Worm (Caenorhabditis elegans) whole organism, L3 larva: ENCODE data around the gene gtf-2F2.

Experiments used
- R02D3.7 ChIP-seq: fragments of 150-350 bp; optimal IDR thresholded peaks from 2 replicates; lab custom pipeline; 2014; ENCODE audit warnings: missing biosample characterization, missing genetic modification characterization
- egl-5 ChIP-seq: fragments of 150-350 bp; optimal IDR thresholded peaks from 2 replicates; lab custom pipeline; 2017; ENCODE audit warnings: missing biosample characterization, missing genetic modification reagents, missing genetic modification characterization, inconsistent platforms
- elt-1 ChIP-seq: fragments of 150-350 bp; optimal IDR thresholded peaks from 2 replicates; lab custom pipeline; 2014; ENCODE audit warnings: missing biosample characterization, missing genetic modification characterization
- elt-2 ChIP-seq: sonication (generic microtip); optimal IDR thresholded peaks from 2 replicates; lab custom pipeline; 2016; ENCODE audit warnings: missing genetic modification reagents, mild to moderate bottlenecking, missing genetic modification characterization, missing compliant biosample characterization
- fkh-10 ChIP-seq: sonication (generic microtip); optimal IDR thresholded peaks from 2 replicates; lab custom pipeline; 2017; ENCODE audit warnings: missing biosample characterization, missing genetic modification reagents, missing genetic modification characterization
- mdl-1 ChIP-seq: fragments of 150-350 bp; optimal IDR thresholded peaks from 2 replicates; lab custom pipeline; 2014; ENCODE audit warnings: missing biosample characterization, missing genetic modification characterization
- nfya-1 ChIP-seq: sonication (generic microtip); optimal IDR thresholded peaks from 2 replicates; lab custom pipeline; 2017; ENCODE audit warnings: missing genetic modification characterization, mild to moderate bottlenecking, missing compliant biosample characterization, antibody characterized with exemption, moderate library complexity; ENCODE audit not compliant: insufficient read depth
- nhr-11 ChIP-seq: fragments of 150-350 bp; optimal IDR thresholded peaks from 2 replicates; lab custom pipeline; 2014; ENCODE audit warnings: missing biosample characterization, missing genetic modification characterization
- nhr-23 ChIP-seq: fragments of 150-350 bp; optimal IDR thresholded peaks from 2 replicates; lab custom pipeline; 2014; ENCODE audit warnings: missing biosample characterization, missing genetic modification reagents, missing genetic modification characterization
- nhr-237 ChIP-seq: fragments of 150-350 bp; optimal IDR thresholded peaks from 2 replicates; lab custom pipeline; 2014; ENCODE audit warnings: missing biosample characterization, missing genetic modification characterization
- nhr-28 ChIP-seq: fragments of 150-350 bp; optimal IDR thresholded peaks from 2 replicates; lab custom pipeline; 2014; ENCODE audit warnings: missing biosample characterization, missing genetic modification characterization
- snpc-4 ChIP-seq: fragments of 150-350 bp; optimal IDR thresholded peaks from 2 replicates; lab custom pipeline; 2014; ENCODE audit warnings: missing biosample characterization, missing genetic modification characterization
- unc-62 ChIP-seq: fragments of 150-350 bp; sonication (generic microtip); optimal IDR thresholded peaks from 4 replicates; lab custom pipeline; 2014; ENCODE audit warnings: missing biosample characterization, missing genetic modification reagents, missing genetic modification characterization

ce11 chrV:19037222-19037621, 43.5 kb downstream of the gtf-2F2 start, which contains the start of gene asp-17:
- TF ChIP-seq R02D3.7 (tag; lab: Kevin White, UChicago) (no peak), nhr-23 (tag; lab: Kevin White, UChicago) (no peak), nhr-11 (tag; lab: Kevin White, UChicago) (no peak), nfya-1 (tag; lab: Kevin White, UChicago) (no peak), fkh-10 (no peak), snpc-4 (no peak), elt-2 (tag; lab: Kevin White, UChicago) (no peak), nhr-28 (tag; lab: Kevin White, UChicago) (no peak), unc-62 (no peak), elt-1 (tag; lab: Kevin White, UChicago) (no peak), nhr-237 (tag; lab: Kevin White, UChicago) (no peak), egl-5 (tag; lab: Kevin White, UChicago) (no peak), mdl-1 (tag; lab: Kevin White, UChicago) (no peak)
